Fruit fly (Drosophila melanogaster) whole organism, prepupa: Measurements from ENCODE around the gene CG42342.

Experiments
- Blimp-1 ChIP-seq: fragments of 200-800 bp; sonication (Bioruptor generic); optimal IDR thresholded peaks from 3 replicates; lab custom pipeline; 2017; ENCODE audit warnings: missing biosample characterization, missing genetic modification characterization, mild to moderate bottlenecking, moderate library complexity, missing genetic modification reagents
- CG11902 ChIP-seq: fragments of 200-800 bp; sonication (Bioruptor generic); optimal IDR thresholded peaks from 3 replicates; lab custom pipeline; 2016; ENCODE audit warnings: missing biosample characterization, missing genetic modification characterization
- CG3032 ChIP-seq: fragments of 200-800 bp; optimal IDR thresholded peaks from 2 replicates; lab custom pipeline; 2019; ENCODE audit warnings: missing biosample characterization, mild to moderate bottlenecking, missing genetic modification characterization, moderate library complexity
- CG31627 ChIP-seq: fragments of 200-800 bp; sonication (Bioruptor generic); optimal IDR thresholded peaks from 3 replicates; lab custom pipeline; 2016; ENCODE audit warnings: missing biosample characterization, missing genetic modification characterization
- CG6808 ChIP-seq: fragments of 200-800 bp; sonication (Bioruptor generic); optimal IDR thresholded peaks from 3 replicates; lab custom pipeline; 2017; ENCODE audit warnings: missing biosample characterization, missing genetic modification characterization, mild to moderate bottlenecking, moderate library complexity, missing genetic modification reagents
- Hr39 ChIP-seq: fragments of 200-800 bp; sonication (Bioruptor generic); optimal IDR thresholded peaks from 2 replicates; lab custom pipeline; 2016; ENCODE audit warnings: missing biosample characterization, missing genetic modification characterization
- Lpt ChIP-seq: fragments of 200-800 bp; sonication (Bioruptor generic); optimal IDR thresholded peaks from 3 replicates; lab custom pipeline; 2016; ENCODE audit warnings: missing biosample characterization, missing genetic modification characterization
- Sox102F ChIP-seq: fragments of 200-800 bp; sonication (Bioruptor generic); optimal IDR thresholded peaks from 2 replicates; lab custom pipeline; 2016; ENCODE audit warnings: missing biosample characterization, mild to moderate bottlenecking, missing genetic modification characterization
- achi ChIP-seq: fragments of 200-800 bp; sonication (Bioruptor generic); optimal IDR thresholded peaks from 3 replicates; lab custom pipeline; 2016; ENCODE audit warnings: missing biosample characterization, missing genetic modification characterization
- acj6 ChIP-seq: fragments of 200-800 bp; sonication (Bioruptor generic); optimal IDR thresholded peaks from 3 replicates; lab custom pipeline; 2016; ENCODE audit warnings: missing biosample characterization, missing genetic modification characterization
- cyc ChIP-seq: fragments of 200-800 bp; sonication (Bioruptor generic); optimal IDR thresholded peaks from 3 replicates; lab custom pipeline; 2016; ENCODE audit warnings: missing biosample characterization, missing genetic modification characterization
- dac ChIP-seq: fragments of 200-800 bp; sonication (Bioruptor generic); optimal IDR thresholded peaks from 2 replicates; lab custom pipeline; 2017; ENCODE audit warnings: missing biosample characterization, mild to moderate bottlenecking, missing genetic modification characterization
- fkh ChIP-seq: fragments of 200-800 bp; sonication (Bioruptor generic); optimal IDR thresholded peaks from 3 replicates; lab custom pipeline; 2017; ENCODE audit warnings: missing biosample characterization, mild to moderate bottlenecking, missing genetic modification characterization, moderate library complexity
- topi ChIP-seq: fragments of 200-800 bp; sonication (Bioruptor generic); optimal IDR thresholded peaks from 3 replicates; lab custom pipeline; 2016; ENCODE audit warnings: missing biosample characterization, missing genetic modification characterization

DNA sequence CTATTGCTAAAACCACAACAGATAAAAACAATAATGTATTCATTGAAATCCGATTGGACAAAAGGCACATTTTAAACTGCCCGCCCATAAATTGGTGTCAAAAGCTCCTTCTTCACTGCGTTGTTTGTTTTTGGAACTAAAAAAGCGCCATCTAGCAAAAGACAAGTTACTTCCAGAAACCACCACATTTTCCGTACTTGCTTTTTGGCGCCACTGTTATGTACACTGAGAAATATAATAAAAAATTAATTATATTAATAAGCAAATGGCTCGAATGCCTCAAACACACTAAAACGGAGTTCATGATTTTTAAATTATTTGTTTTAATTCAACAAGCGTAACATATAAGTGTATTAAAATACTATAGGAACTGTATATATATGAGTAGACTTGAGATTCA lies 5.2 kb upstream of the CG42342 start:
- peak; percentile 61 for TF ChIP-seq acj6
- peak; percentile 78 for TF ChIP-seq cyc (GFP tag; lab: Kevin White, UChicago)
- peak; percentile 20 for TF ChIP-seq CG6808 (GFP tag; lab: Kevin White, UChicago)
- peak; percentile 49 for TF ChIP-seq dac (GFP tag; lab: Kevin White, UChicago)
- TF ChIP-seq CG3032, result peak; percentile 76
- TF ChIP-seq CG31627 (GFP tag; lab: Kevin White, UChicago), result peak; percentile 77
- peak; percentile 26 for TF ChIP-seq Lpt (GFP tag; lab: Kevin White, UChicago)
- no peak for TF ChIP-seq fkh
- TF ChIP-seq Sox102F (GFP tag; lab: Kevin White, UChicago), result peak; percentile 56
- no peak for TF ChIP-seq Blimp-1 (GFP tag; lab: Kevin White, UChicago)
- peak; percentile 69 for TF ChIP-seq achi (GFP tag; lab: Kevin White, UChicago)
- TF ChIP-seq CG11902 (GFP tag; lab: Kevin White, UChicago), result peak; percentile 35
- TF ChIP-seq topi (GFP tag; lab: Kevin White, UChicago), result peak; percentile 61
- peak; percentile 71 for TF ChIP-seq Hr39
